Worm (Caenorhabditis elegans): ENCODE data around the gene Y17G7B.20.
A peak's percentile ranks its signal among the peaks of the same experiment; 100 is the strongest.

Gene Y17G7B.20

DNA sequence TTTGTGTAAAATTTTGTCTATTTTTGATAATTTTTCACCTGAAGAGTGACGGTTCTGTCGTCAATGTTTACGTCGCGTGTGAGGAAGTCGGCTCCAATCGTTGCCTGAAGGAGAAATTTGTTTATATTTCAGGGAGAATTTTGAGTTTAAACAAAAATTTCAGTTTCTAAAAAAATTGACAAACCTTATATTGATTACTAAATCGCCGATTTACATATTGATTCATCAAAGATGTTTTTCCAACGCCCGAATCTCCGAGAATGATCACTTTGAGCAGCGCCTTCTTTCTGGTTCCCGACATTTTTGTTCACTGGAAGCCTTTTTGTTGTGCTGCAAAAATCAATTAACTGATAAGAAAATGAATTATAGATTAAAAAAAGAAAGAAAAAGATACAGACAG is 13.0 kb downstream of the Y17G7B.20 start, which contains the start of gene rab-7:
Gene rab-7, minus strand, starts transcription at position 330 of the 400 bp plus-strand sequence.
- TF ChIP-seq odd-2 (tag; optimal IDR thresholded peaks at IDR 0.05) = no peak

DNA sequence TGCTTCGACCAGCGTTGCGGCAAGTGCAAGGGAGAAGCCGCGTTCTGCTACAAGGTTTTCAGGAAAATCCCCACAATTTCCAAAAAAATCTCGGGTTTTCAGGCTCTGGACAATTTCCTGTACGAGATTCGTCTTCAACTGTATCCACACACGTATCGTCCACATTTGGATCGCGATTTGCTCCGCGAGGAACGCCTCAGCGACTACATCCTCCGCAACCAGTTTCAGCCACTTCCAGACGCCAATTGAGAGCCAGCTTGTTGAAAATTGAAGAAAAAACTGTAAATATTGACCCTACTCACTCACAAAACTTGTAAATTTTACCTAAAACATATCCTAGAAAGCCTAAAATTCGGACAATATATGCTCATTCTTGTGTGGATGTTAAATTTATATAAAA is 14.8 kb downstream of the Y17G7B.20 start:
- TF ChIP-seq mec-3 (tag; optimal IDR thresholded peaks at IDR 0.05; ENCODE audit: borderline replicate concordance) (no peak), npax-4 (tag; optimal IDR thresholded peaks at IDR 0.05) (no peak), rnt-1 (tag; optimal IDR thresholded peaks at IDR 0.05) (no peak), ama-1 (optimal IDR thresholded peaks at IDR 0.05) (no peak), hlh-8 (tag; optimal IDR thresholded peaks at IDR 0.05) (no peak), ceh-30 (tag; optimal IDR thresholded peaks at IDR 0.05) (no peak), nhr-11 (tag; optimal IDR thresholded peaks at IDR 0.05) (no peak), che-1 (tag; optimal IDR thresholded peaks at IDR 0.05) (no peak), ceh-14 (tag; optimal IDR thresholded peaks at IDR 0.05) (no peak), nhr-232 (tag; optimal IDR thresholded peaks at IDR 0.05) (no peak), dve-1 (tag; optimal IDR thresholded peaks at IDR 0.05) (no peak), ttx-3 (tag; optimal IDR thresholded peaks at IDR 0.05) (no peak), ceh-34 (tag; optimal IDR thresholded peaks at IDR 0.05) (no peak), ceh-48 (tag; optimal IDR thresholded peaks at IDR 0.05) (no peak), elt-4 (tag; optimal IDR thresholded peaks at IDR 0.05) (no peak), C08G9.2 (tag; optimal IDR thresholded peaks at IDR 0.05) (no peak), ceh-18 (tag; optimal IDR thresholded peaks at IDR 0.05) (no peak), sdc-2 (tag; optimal IDR thresholded peaks at IDR 0.05) (no peak), fkh-6 (tag; optimal IDR thresholded peaks at IDR 0.05) (no peak)

DNA sequence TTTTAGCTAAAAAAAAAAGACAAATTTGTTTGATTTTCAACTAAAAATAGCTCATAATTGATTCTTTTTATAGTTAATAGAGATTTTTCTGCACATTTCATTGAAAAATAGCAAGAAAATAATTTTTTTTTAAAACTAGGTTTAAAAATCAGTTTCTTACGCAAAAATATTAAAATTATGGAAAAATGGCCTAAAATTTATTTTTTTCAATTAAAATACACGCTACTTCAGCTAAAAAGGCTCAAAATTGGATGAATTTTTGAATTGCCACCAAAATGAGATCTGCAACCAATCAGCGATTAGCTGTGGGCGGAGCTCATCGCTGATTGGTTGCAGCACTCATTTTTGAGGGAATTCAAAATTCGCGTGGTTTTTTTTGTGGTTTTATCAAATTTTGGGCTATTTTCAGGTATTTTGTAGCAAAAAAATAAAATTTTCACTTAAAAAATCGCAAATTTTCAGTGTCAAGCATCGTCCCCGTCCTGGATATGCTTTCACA is 16.5 kb downstream of the Y17G7B.20 start:
- TF ChIP-seq ceh-6 (GFP tag; optimal IDR thresholded peaks at IDR 0.05) = no peak
- TF ChIP-seq nfya-1 (tag; optimal IDR thresholded peaks at IDR 0.05) = peak; percentile 84

DNA sequence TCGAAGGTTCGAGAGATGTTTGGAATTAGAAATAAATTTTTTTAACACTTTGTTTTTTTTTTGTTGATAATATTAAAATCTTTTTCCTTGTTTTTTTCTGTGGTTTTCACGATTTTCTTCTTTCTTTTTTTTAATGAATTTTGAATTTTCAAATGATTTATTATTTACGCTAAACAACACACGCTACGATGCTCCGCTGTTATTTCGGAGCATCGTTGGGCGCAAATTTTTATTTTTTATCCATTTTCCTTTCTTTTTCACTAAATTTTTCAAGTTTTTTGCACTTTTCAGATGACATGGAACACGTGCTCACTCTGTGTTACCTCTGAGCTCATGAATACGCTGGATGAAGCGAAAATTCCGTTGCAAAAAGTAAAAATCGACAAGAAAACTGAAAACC is 17.6 kb downstream of the Y17G7B.20 start, which contains the start of the genes W03C9.1 and W03C9.2:
Gene W03C9.1, minus strand, starts transcription at position 46 of the 400 bp plus-strand sequence.
Gene W03C9.2, plus strand, starts transcription at position 286 of the 400 bp plus-strand sequence.
- TF ChIP-seq hlh-8 (tag; optimal IDR thresholded peaks at IDR 0.05) (no peak), ceh-9 (tag; optimal IDR thresholded peaks at IDR 0.05) (no peak), ceh-48 (tag; optimal IDR thresholded peaks at IDR 0.05) (no peak), pax-1 (tag; optimal IDR thresholded peaks at IDR 0.05) (no peak), hlh-30 (tag; optimal IDR thresholded peaks at IDR 0.05; ENCODE audit: insufficient read depth) (no peak), pros-1 (tag; optimal IDR thresholded peaks at IDR 0.05) (no peak), ceh-31 (tag; optimal IDR thresholded peaks at IDR 0.05) (no peak), sox-2 (GFP tag; IDR thresholded peaks at IDR 0.05) (no peak), ref-2 (tag; optimal IDR thresholded peaks at IDR 0.05) (no peak), che-1 (tag; optimal IDR thresholded peaks at IDR 0.05) (no peak), zip-5 (tag; optimal IDR thresholded peaks at IDR 0.05) (no peak), pha-4 (tag; optimal IDR thresholded peaks at IDR 0.05) (no peak)

DNA sequence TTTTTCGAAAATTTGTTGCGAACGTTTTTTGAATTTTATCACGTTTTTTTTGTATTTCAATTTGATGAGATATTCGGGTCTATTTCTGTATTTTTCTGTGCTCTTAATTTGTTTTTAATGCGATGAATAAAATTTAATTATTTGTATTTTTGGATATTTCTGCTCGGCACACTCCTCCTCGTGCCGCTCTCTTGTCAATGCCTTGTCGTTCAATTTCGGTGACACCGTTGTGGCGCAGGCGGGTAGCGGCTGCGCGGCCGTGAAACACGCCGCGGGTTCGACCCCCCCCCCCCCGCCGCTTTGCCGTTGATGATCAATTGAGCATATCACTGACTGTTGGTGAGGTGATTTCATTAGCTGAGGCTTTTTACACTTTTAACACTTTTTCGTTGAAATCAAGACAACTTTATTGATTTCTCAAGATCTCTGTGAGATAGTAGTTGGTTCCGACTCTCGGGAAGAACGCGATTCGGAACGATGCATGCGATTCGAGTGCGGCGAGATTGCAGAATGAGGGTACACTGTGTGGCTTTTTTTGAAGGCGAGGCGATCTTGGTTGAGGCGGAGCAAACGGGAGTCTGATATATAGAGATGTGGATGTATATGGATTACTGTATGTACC is 18.9 kb downstream of the Y17G7B.20 start:
- TF ChIP-seq elt-4 (tag; optimal IDR thresholded peaks at IDR 0.05) (peak; percentile 98), hlh-30 (tag; optimal IDR thresholded peaks at IDR 0.05; ENCODE audit: insufficient read depth) (peak; percentile 87), fax-1 (tag; optimal IDR thresholded peaks at IDR 0.05) (peak; percentile 98), pha-2 (tag; optimal IDR thresholded peaks at IDR 0.05) (peak; percentile 98), hlh-8 (tag; optimal IDR thresholded peaks at IDR 0.05) (peak; percentile 98), nfya-1 (tag; optimal IDR thresholded peaks at IDR 0.05) (peak; percentile 92), tbx-2 (tag; optimal IDR thresholded peaks at IDR 0.05) (peak; percentile 99), ceh-18 (tag; optimal IDR thresholded peaks at IDR 0.05) (peak; percentile 99), ceh-14 (tag; optimal IDR thresholded peaks at IDR 0.05) (peak; percentile 100), fkh-10 (GFP tag; optimal IDR thresholded peaks at IDR 0.05) (peak; percentile 89), syd-9 (tag; optimal IDR thresholded peaks at IDR 0.05) (peak; percentile 99), gmeb-2 (tag; optimal IDR thresholded peaks at IDR 0.05) (peak; percentile 100), hlh-6 (tag; optimal IDR thresholded peaks at IDR 0.05) (peak; percentile 100), rnt-1 (tag; optimal IDR thresholded peaks at IDR 0.05) (peak; percentile 99), sdc-2 (tag; optimal IDR thresholded peaks at IDR 0.05) (peak; percentile 95), ceh-2 (tag; optimal IDR thresholded peaks at IDR 0.05) (peak; percentile 99), K09A11.1 (tag; optimal IDR thresholded peaks at IDR 0.05; ENCODE audit: insufficient read depth) (peak; percentile 96), ref-2 (tag; optimal IDR thresholded peaks at IDR 0.05) (peak; percentile 99), ahr-1 (tag; optimal IDR thresholded peaks at IDR 0.05) (peak; percentile 99), nhr-11 (tag; optimal IDR thresholded peaks at IDR 0.05) (no peak), npax-4 (tag; optimal IDR thresholded peaks at IDR 0.05) (peak; percentile 98), mec-3 (tag; optimal IDR thresholded peaks at IDR 0.05; ENCODE audit: borderline replicate concordance) (peak; percentile 91), zip-5 (tag; optimal IDR thresholded peaks at IDR 0.05) (peak; percentile 95), ceh-19 (GFP tag; optimal IDR thresholded peaks at IDR 0.05) (peak; percentile 99), ceh-34 (tag; optimal IDR thresholded peaks at IDR 0.05) (peak; percentile 99)
